Fruit fly (Drosophila melanogaster): ENCODE results near the gene CG7560.

CG7560 gene

dm6 chr3L:11415382-11415781, 9.6 kb upstream of the CG7560 start (continued):
- TF ChIP-seq CG13123 (GFP tag; optimal IDR thresholded peaks at IDR 0.05): peak; percentile 13
- TF ChIP-seq unc-4 (GFP tag; IDR thresholded peaks at IDR 0.05; ENCODE audit: partially characterized antibody): no peak
- TF ChIP-seq CG7786 (GFP tag; optimal IDR thresholded peaks at IDR 0.05): no peak
- TF ChIP-seq CG6683 (GFP tag; optimal IDR thresholded peaks at IDR 0.05): peak; percentile 43
- TF ChIP-seq CG11695 (GFP tag; IDR thresholded peaks at IDR 0.05): peak; percentile 79
- peak; percentile 83 for TF ChIP-seq CG2875 (GFP tag; optimal IDR thresholded peaks at IDR 0.05)
- TF ChIP-seq Nf-YA (GFP tag; IDR thresholded peaks at IDR 0.05): peak; percentile 56
- TF ChIP-seq CG34224 (GFP tag; IDR thresholded peaks at IDR 0.05; ENCODE audit: partially characterized antibody): no peak
- TF ChIP-seq ATbp (GFP tag; optimal IDR thresholded peaks at IDR 0.05): peak; percentile 71
- peak; percentile 8 for TF ChIP-seq lbe (GFP tag; optimal IDR thresholded peaks at IDR 0.05)
- TF ChIP-seq vfl (GFP tag; optimal IDR thresholded peaks at IDR 0.05): no peak
- peak; percentile 46 for TF ChIP-seq CG15696 (tag; optimal IDR thresholded peaks at IDR 0.05)
- no peak for TF ChIP-seq CG4707 (GFP tag; optimal IDR thresholded peaks at IDR 0.05)
- 0 out of 2 replicates have a peak, but pooled peaks have one; percentile 38 for TF ChIP-seq CG6272 (GFP tag; IDR thresholded peaks at IDR 0.05)
- no peak; the same call in 2 of the 3 replicates for TF ChIP-seq C15 (GFP tag; IDR thresholded peaks at IDR 0.05)
- TF ChIP-seq Dfd (GFP tag; optimal IDR thresholded peaks at IDR 0.05): no peak
- TF ChIP-seq CG12104 (GFP tag; optimal IDR thresholded peaks at IDR 0.05): no peak
- peak; percentile 32 for TF ChIP-seq HHEX (GFP tag; optimal IDR thresholded peaks at IDR 0.05)
- TF ChIP-seq Lpt (GFP tag; optimal IDR thresholded peaks at IDR 0.05): no peak
- TF ChIP-seq tin (GFP tag; optimal IDR thresholded peaks at IDR 0.05): peak; percentile 77
- peak; percentile 57 for TF ChIP-seq CG10654 (GFP tag; optimal IDR thresholded peaks at IDR 0.05)
- TF ChIP-seq CG1647 (GFP tag; optimal IDR thresholded peaks at IDR 0.05): no peak
- peak; percentile 1 for TF ChIP-seq CG15011 (GFP tag; optimal IDR thresholded peaks at IDR 0.05)
- no peak for TF ChIP-seq CkIIα-i1 (GFP tag; IDR thresholded peaks at IDR 0.05)
- TF ChIP-seq CG8924 (tag; optimal IDR thresholded peaks at IDR 0.05): peak; percentile 76
- peak; percentile 10 for TF ChIP-seq HmgZ (tag; optimal IDR thresholded peaks at IDR 0.05)
- no peak for TF ChIP-seq CG6175 (GFP tag; IDR thresholded peaks at IDR 0.05)
- TF ChIP-seq da (GFP tag; optimal IDR thresholded peaks at IDR 0.05): no peak
- peak; percentile 65 for TF ChIP-seq lab (GFP tag; optimal IDR thresholded peaks at IDR 0.05)
- TF ChIP-seq crp (GFP tag; optimal IDR thresholded peaks at IDR 0.05): peak in 1 of 2 experiments; percentile 15
- TF ChIP-seq CG12071 (GFP tag; optimal IDR thresholded peaks at IDR 0.05): no peak
- TF ChIP-seq sr (GFP tag; IDR thresholded peaks at IDR 0.05): no peak
- TF ChIP-seq CG16863 (GFP tag; optimal IDR thresholded peaks at IDR 0.05): peak; percentile 41
- no peak for TF ChIP-seq slp2 (GFP tag; optimal IDR thresholded peaks at IDR 0.05)
- TF ChIP-seq CG6813 (GFP tag; optimal IDR thresholded peaks at IDR 0.05): peak; percentile 19
- peak; percentile 65 for TF ChIP-seq tio (GFP tag; optimal IDR thresholded peaks at IDR 0.05)
- no peak for TF ChIP-seq pan (optimal IDR thresholded peaks at IDR 0.05)
- TF ChIP-seq pan (GFP tag; optimal IDR thresholded peaks at IDR 0.05 in 1 of 2, IDR thresholded peaks at IDR 0.05 in 1 of 2): peak in 1 of 2 experiments; percentile 69
- TF ChIP-seq CG8089 (GFP tag; optimal IDR thresholded peaks at IDR 0.05): peak; percentile 56
- TF ChIP-seq CG7928 (GFP tag; optimal IDR thresholded peaks at IDR 0.05): no peak
- no peak for TF ChIP-seq CG43689 (GFP tag; IDR thresholded peaks at IDR 0.05)
- TF ChIP-seq CG7745 (tag; optimal IDR thresholded peaks at IDR 0.05): peak; percentile 49
- TF ChIP-seq CG42726 (GFP tag; IDR thresholded peaks at IDR 0.05; ENCODE audit: partially characterized antibody): no peak
- TF ChIP-seq Lhr (GFP tag; optimal IDR thresholded peaks at IDR 0.05): peak; percentile 49
- no peak for TF ChIP-seq CG11085 (GFP tag; IDR thresholded peaks at IDR 0.05)
- TF ChIP-seq CG9437 (GFP tag; optimal IDR thresholded peaks at IDR 0.05): peak; percentile 57
- no peak for TF ChIP-seq CG17912 (GFP tag; optimal IDR thresholded peaks at IDR 0.05)
- TF ChIP-seq Ets97D (GFP tag; optimal IDR thresholded peaks at IDR 0.05): no peak
- TF ChIP-seq CG17359 (tag; optimal IDR thresholded peaks at IDR 0.05): peak; percentile 73
- peak; percentile 36 for TF ChIP-seq CG9817 (tag; optimal IDR thresholded peaks at IDR 0.05)
- peak; percentile 58 for TF ChIP-seq CG18764 (GFP tag; optimal IDR thresholded peaks at IDR 0.05)
